Fruit fly (Drosophila melanogaster) Kc167 (cell line): ENCODE results near the gene Gyc89Da.

ENCODE experiments used
- Myc ChIP-seq: fragments of >200 bp; optimal IDR thresholded peaks from 2 replicates; lab custom pipeline; 2017; ENCODE audit warnings: missing external identifiers
- psq ChIP-seq: fragments of >200 bp; optimal IDR thresholded peaks from 2 replicates; lab custom pipeline; 2017; ENCODE audit warnings: missing external identifiers

- TF ChIP-seq Myc (lab: Kevin White, UChicago) (no peak), psq (lab: Kevin White, UChicago) (no peak)
Observed at dm6 chr3R:16430381-16430780, 42.0 kb upstream of the Gyc89Da start, which contains the start of gene CG31279.
